Worm (Caenorhabditis elegans) whole organism, L1 larva: ENCODE measurements around the gene W10G11.19.

Experiments used
- fos-1 ChIP-seq: fragments of 150-350 bp; optimal IDR thresholded peaks from 2 replicates; lab custom pipeline; 2014; ENCODE audit warnings: missing biosample characterization, missing genetic modification characterization
- nhr-77 ChIP-seq: fragments of 150-350 bp; optimal IDR thresholded peaks from 2 replicates; lab custom pipeline; 2014; ENCODE audit warnings: missing biosample characterization, missing genetic modification characterization
- unc-86 ChIP-seq: sonication (generic microtip); optimal IDR thresholded peaks from 2 replicates; lab custom pipeline; 2016; ENCODE audit warnings: missing genetic modification characterization, missing compliant biosample characterization

DNA sequence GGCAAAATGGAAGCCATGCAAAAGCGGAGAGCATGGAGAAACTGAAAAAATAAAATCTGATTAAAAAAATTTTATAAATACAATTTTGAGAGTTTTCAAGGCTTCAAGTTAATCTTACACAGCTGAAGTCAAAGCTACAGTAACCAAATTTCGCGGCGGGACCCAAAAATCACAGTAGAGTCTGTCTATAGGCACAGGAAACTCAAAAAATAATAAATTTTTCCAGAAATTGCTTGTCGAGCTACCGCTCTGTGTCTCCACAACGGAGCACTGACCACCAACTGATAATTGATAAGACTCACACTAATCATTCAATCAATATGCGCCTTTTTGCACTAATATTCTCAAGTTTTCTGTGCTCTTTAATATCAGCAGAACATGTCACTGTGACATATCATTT, at the start of gene W10G11.19:
- no peak for TF ChIP-seq unc-86 (tag; lab: Kevin White, UChicago)
- no peak for TF ChIP-seq fos-1 (tag; lab: Kevin White, UChicago)
- no peak for TF ChIP-seq nhr-77 (tag; lab: Kevin White, UChicago)
